Fruit fly (Drosophila melanogaster): ENCODE measurements around the gene CG3081.

Gene CG3081

dm6 chrX:4618869-4619268, 24.9 kb downstream of the CG3081 start (continued):
- no peak for TF ChIP-seq CG7745 (tag; optimal IDR thresholded peaks at IDR 0.05)
- no peak for TF ChIP-seq CG6813 (GFP tag; optimal IDR thresholded peaks at IDR 0.05)
- no peak for TF ChIP-seq repo (GFP tag; optimal IDR thresholded peaks at IDR 0.05)
- TF ChIP-seq CG1024 (GFP tag; IDR thresholded peaks at IDR 0.05), result no peak
- no peak for TF ChIP-seq Doc2 (GFP tag; IDR thresholded peaks at IDR 0.05)
- no peak for TF ChIP-seq pho (GFP tag; optimal IDR thresholded peaks at IDR 0.05)
- TF ChIP-seq unpg (GFP tag; optimal IDR thresholded peaks at IDR 0.05), result no peak
- TF ChIP-seq fru (optimal IDR thresholded peaks at IDR 0.05), result no peak
- no peak for TF ChIP-seq slp2 (GFP tag; optimal IDR thresholded peaks at IDR 0.05)
- no peak for TF ChIP-seq Dfd (GFP tag; optimal IDR thresholded peaks at IDR 0.05)
- TF ChIP-seq sug (tag; optimal IDR thresholded peaks at IDR 0.05), result peak; percentile 14
- no peak for TF ChIP-seq emc (GFP tag; optimal IDR thresholded peaks at IDR 0.05)
- TF ChIP-seq Hr78 (GFP tag; optimal IDR thresholded peaks at IDR 0.05), result peak in 1 of 2 experiments; percentile 29
- TF ChIP-seq CG10543 (GFP tag; optimal IDR thresholded peaks at IDR 0.05), result no peak
- no peak for TF ChIP-seq CG10274 (GFP tag; optimal IDR thresholded peaks at IDR 0.05)
- TF ChIP-seq eve (GFP tag; optimal IDR thresholded peaks at IDR 0.05), result no peak

- TF ChIP-seq Pdp1 (GFP tag; optimal IDR thresholded peaks at IDR 0.05), result peak; percentile 65 to 73
- peak; percentile 21; the same call in 1 of the 2 replicates for TF ChIP-seq Rfx (GFP tag; IDR thresholded peaks at IDR 0.05)
- TF ChIP-seq trh (GFP tag; optimal IDR thresholded peaks at IDR 0.05), result no peak
- no peak for TF ChIP-seq Rx (GFP tag; IDR thresholded peaks at IDR 0.05)
- TF ChIP-seq CG10147 (GFP tag; optimal IDR thresholded peaks at IDR 0.05), result no peak
- no peak for TF ChIP-seq chm (GFP tag; IDR thresholded peaks at IDR 0.05)
- TF ChIP-seq corto (GFP tag; optimal IDR thresholded peaks at IDR 0.05), result no peak
- peak; percentile 56 for TF ChIP-seq jumu (GFP tag; optimal IDR thresholded peaks at IDR 0.05)
- TF ChIP-seq Opbp (GFP tag; IDR thresholded peaks at IDR 0.05; ENCODE audit: partially characterized antibody), result 0 out of 3 replicates have a peak, but pooled peaks have one; percentile 29
- no peak for TF ChIP-seq pzg (GFP tag; optimal IDR thresholded peaks at IDR 0.05)
- no peak for TF ChIP-seq CG17802 (tag; optimal IDR thresholded peaks at IDR 0.05)
- TF ChIP-seq tup (GFP tag; optimal IDR thresholded peaks at IDR 0.05), result no peak
- peak; percentile 71; the same call in 2 of the 3 replicates for TF ChIP-seq zen2 (GFP tag; IDR thresholded peaks at IDR 0.05; ENCODE audit: partially characterized antibody)
- peak; percentile 66 for TF ChIP-seq az2 (GFP tag; optimal IDR thresholded peaks at IDR 0.05)
- no peak for TF ChIP-seq gfzf (GFP tag; optimal IDR thresholded peaks at IDR 0.05)
- peak; percentile 28; the same call in 1 of the 2 replicates for TF ChIP-seq ara (GFP tag; IDR thresholded peaks at IDR 0.05)
- peak; percentile 68 for TF ChIP-seq CG8290 (GFP tag; optimal IDR thresholded peaks at IDR 0.05)
- no peak for TF ChIP-seq CG8290 (tag; optimal IDR thresholded peaks at IDR 0.05)
- no peak for TF ChIP-seq Hr39 (optimal IDR thresholded peaks at IDR 0.05)
- TF ChIP-seq cas (GFP tag; IDR thresholded peaks at IDR 0.05), result no peak
- TF ChIP-seq grau (tag; optimal IDR thresholded peaks at IDR 0.05), result peak; percentile 91
- TF ChIP-seq gcm (GFP tag; optimal IDR thresholded peaks at IDR 0.05), result no peak
- TF ChIP-seq E2f2 (GFP tag; IDR thresholded peaks at IDR 0.05), result no peak
- TF ChIP-seq Dad (GFP tag; optimal IDR thresholded peaks at IDR 0.05), result peak; percentile 21
- no peak for TF ChIP-seq slou (GFP tag; optimal IDR thresholded peaks at IDR 0.05)
- no peak for TF ChIP-seq z (GFP tag; IDR thresholded peaks at IDR 0.05)
- TF ChIP-seq sd (tag; optimal IDR thresholded peaks at IDR 0.05), result no peak
- TF ChIP-seq CG7357 (GFP tag; IDR thresholded peaks at IDR 0.05), result no peak; the same call in 2 of the 3 replicates
- no peak for TF ChIP-seq CG14441 (GFP tag; IDR thresholded peaks at IDR 0.05)
- peak; percentile 33 for TF ChIP-seq ac (GFP tag; optimal IDR thresholded peaks at IDR 0.05)
- no peak for TF ChIP-seq CG6175 (GFP tag; IDR thresholded peaks at IDR 0.05)
- TF ChIP-seq Camta (GFP tag; optimal IDR thresholded peaks at IDR 0.05), result peak; percentile 72
- peak; percentile 76 for TF ChIP-seq pnt (GFP tag; optimal IDR thresholded peaks at IDR 0.05)
- TF ChIP-seq cg (GFP tag; optimal IDR thresholded peaks at IDR 0.05), result peak; percentile 78
Measured at dm6 chrX:4616865-4617669, 26.7 kb downstream of the CG3081 start, which contains the start of gene peb. Gene peb, plus strand, starts transcription at chrX:4617564.

All from whole organism, embryonic.